Worm (Caenorhabditis elegans) whole organism, L2 larva: ENCODE measurements around the gene B0303.14.

Experiments
- ZK546.5 ChIP-seq: sonication (generic microtip); optimal IDR thresholded peaks from 2 replicates; lab custom pipeline; 2017; ENCODE audit warnings: missing biosample characterization, missing genetic modification characterization
- ama-1 ChIP-seq: fragments of 150-350 bp; optimal IDR thresholded peaks from 2 replicates; lab custom pipeline; 2018; ENCODE audit warnings: inconsistent platforms
- blmp-1 ChIP-seq: sonication (generic microtip); optimal IDR thresholded peaks from 2 replicates; lab custom pipeline; 2017; ENCODE audit warnings: missing genetic modification characterization, mild to moderate bottlenecking, missing compliant biosample characterization, antibody characterized with exemption, moderate library complexity; ENCODE audit not compliant: insufficient read depth
- ceh-82 ChIP-seq: fragments of 150-350 bp; optimal IDR thresholded peaks from 2 replicates; lab custom pipeline; 2014; ENCODE audit warnings: missing biosample characterization, missing genetic modification characterization
- egl-27 ChIP-seq: sonication (generic microtip); optimal IDR thresholded peaks from 3 replicates; lab custom pipeline; 2017; ENCODE audit warnings: missing biosample characterization, missing genetic modification reagents, missing genetic modification characterization
- lin-39 ChIP-seq: fragments of 150-350 bp; optimal IDR thresholded peaks from 2 replicates; lab custom pipeline; 2014; ENCODE audit warnings: missing biosample characterization, missing genetic modification reagents, missing genetic modification characterization
- mab-5 ChIP-seq: fragments of 150-350 bp; optimal IDR thresholded peaks from 2 replicates; lab custom pipeline; 2014; ENCODE audit warnings: missing biosample characterization, missing genetic modification characterization
- nhr-237 ChIP-seq: fragments of 150-350 bp; optimal IDR thresholded peaks from 2 replicates; lab custom pipeline; 2014; ENCODE audit warnings: missing biosample characterization, missing genetic modification characterization
- nhr-25 ChIP-seq: fragments of 150-350 bp; sonication (generic microtip); optimal IDR thresholded peaks from 3 replicates; lab custom pipeline; 2014; ENCODE audit warnings: missing biosample characterization, missing genetic modification characterization
- nhr-77 ChIP-seq: fragments of 150-350 bp; optimal IDR thresholded peaks from 2 replicates; lab custom pipeline; 2014; ENCODE audit warnings: missing biosample characterization, missing genetic modification characterization
- snpc-4 ChIP-seq: fragments of 150-350 bp; optimal IDR thresholded peaks from 2 replicates; lab custom pipeline; 2014; ENCODE audit warnings: missing biosample characterization, missing genetic modification characterization
- ztf-11 ChIP-seq: sonication (generic microtip); optimal IDR thresholded peaks from 2 replicates; lab custom pipeline; 2017; ENCODE audit warnings: missing biosample characterization, missing genetic modification characterization

ce11 chrIII:8763111-8763510, 47.1 kb upstream of the B0303.14 start:
- TF ChIP-seq ceh-82: no peak
- no peak for TF ChIP-seq ZK546.5 (tag; lab: Kevin White, UChicago)
- no peak for TF ChIP-seq blmp-1
- no peak for TF ChIP-seq ztf-11 (tag; lab: Kevin White, UChicago)
- TF ChIP-seq nhr-25 (tag; lab: Kevin White, UChicago): no peak
- no peak for TF ChIP-seq lin-39 (tag; lab: Kevin White, UChicago)
- no peak for TF ChIP-seq egl-27 (tag; lab: Kevin White, UChicago)
- TF ChIP-seq snpc-4: no peak
- TF ChIP-seq nhr-237: no peak
- no peak for TF ChIP-seq nhr-77 (tag; lab: Kevin White, UChicago)
- TF ChIP-seq mab-5 (tag; lab: Kevin White, UChicago): no peak
- TF ChIP-seq ama-1 (lab: Kevin White, UChicago): no peak
